Worm (Caenorhabditis elegans): ENCODE results near the gene bckd-1A.
A peak's percentile ranks its signal among the peaks of the same experiment; 100 is the strongest.

Gene bckd-1A

DNA sequence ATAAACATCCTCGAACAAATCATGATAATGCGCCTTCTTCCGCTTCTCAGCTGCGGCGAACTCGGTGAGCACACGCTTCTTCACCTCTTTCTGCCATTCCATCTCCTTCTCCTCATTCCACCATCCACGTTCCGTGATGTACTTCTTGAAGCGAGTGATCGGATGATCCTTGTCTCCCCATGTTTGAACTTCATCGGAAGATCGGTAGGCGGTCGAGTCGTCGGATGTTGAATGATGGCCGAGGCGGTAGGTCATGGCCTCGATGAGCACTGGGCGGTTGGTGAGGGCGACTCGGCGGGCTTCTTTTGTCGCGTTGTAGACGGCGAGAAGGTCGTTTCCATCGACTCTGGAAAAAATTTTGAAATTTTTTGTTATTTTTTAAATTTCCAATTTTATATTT, 4.0 kb downstream of the bckd-1A start:
- TF ChIP-seq egl-27 (tag; optimal IDR thresholded peaks at IDR 0.05), result no peak
- no peak for TF ChIP-seq ceh-82 (tag; optimal IDR thresholded peaks at IDR 0.05)
- TF ChIP-seq nhr-21 (tag; optimal IDR thresholded peaks at IDR 0.05), result no peak
- no peak for TF ChIP-seq mbf-1 (tag; optimal IDR thresholded peaks at IDR 0.05)
- TF ChIP-seq mab-5 (tag; optimal IDR thresholded peaks at IDR 0.05), result no peak
- no peak for TF ChIP-seq skn-1 (tag; optimal IDR thresholded peaks at IDR 0.05)
- TF ChIP-seq ztf-4 (tag; optimal IDR thresholded peaks at IDR 0.05), result no peak
- no peak for TF ChIP-seq C34F6.9 (tag; optimal IDR thresholded peaks at IDR 0.05)
- no peak for TF ChIP-seq nhr-77 (tag; optimal IDR thresholded peaks at IDR 0.05)
- no peak for TF ChIP-seq unc-62 (GFP tag; optimal IDR thresholded peaks at IDR 0.05)

ce11 chrIII:12967437-12968043, 4.8 kb downstream of the bckd-1A start:
- TF ChIP-seq fos-1 (tag; optimal IDR thresholded peaks at IDR 0.05) (peak; percentile 83), peb-1 (tag; optimal IDR thresholded peaks at IDR 0.05) (no peak), C34F6.9 (tag; optimal IDR thresholded peaks at IDR 0.05) (peak; percentile 3), alr-1 (tag; optimal IDR thresholded peaks at IDR 0.05) (no peak), crh-2 (tag; optimal IDR thresholded peaks at IDR 0.05) (peak; percentile 40), nhr-21 (tag; optimal IDR thresholded peaks at IDR 0.05) (peak; percentile 3), lsy-2 (tag; optimal IDR thresholded peaks at IDR 0.05) (peak in 1 of 2 experiments; percentile 12), gmeb-1 (tag; optimal IDR thresholded peaks at IDR 0.05) (peak; percentile 25)

ce11 chrIII:12966895-12967294, 5.4 kb downstream of the bckd-1A start, which contains the start of gene ttm-1:
Gene ttm-1, minus strand, starts transcription at chrIII:12966995.
- TF ChIP-seq egl-27 (tag; optimal IDR thresholded peaks at IDR 0.05) (no peak), F13H6.1 (tag; optimal IDR thresholded peaks at IDR 0.05) (no peak), fos-1 (tag; optimal IDR thresholded peaks at IDR 0.05) (no peak), blmp-1 (tag; optimal IDR thresholded peaks at IDR 0.05; ENCODE audit: insufficient read depth) (no peak), peb-1 (tag; optimal IDR thresholded peaks at IDR 0.05) (no peak), unc-55 (GFP tag; optimal IDR thresholded peaks at IDR 0.05) (no peak), sma-9 (GFP tag; optimal IDR thresholded peaks at IDR 0.05) (no peak), sma-9 (tag; optimal IDR thresholded peaks at IDR 0.05) (no peak), nhr-23 (tag; optimal IDR thresholded peaks at IDR 0.05) (no peak), ztf-11 (tag; optimal IDR thresholded peaks at IDR 0.05) (no peak), nhr-129 (tag; optimal IDR thresholded peaks at IDR 0.05) (no peak), nhr-21 (tag; optimal IDR thresholded peaks at IDR 0.05) (no peak), aly-2 (tag; optimal IDR thresholded peaks at IDR 0.05) (no peak), lin-39 (tag; optimal IDR thresholded peaks at IDR 0.05) (no peak), C34F6.9 (tag; optimal IDR thresholded peaks at IDR 0.05) (no peak), nhr-11 (tag; optimal IDR thresholded peaks at IDR 0.05) (no peak), zag-1 (tag; optimal IDR thresholded peaks at IDR 0.05) (no peak), elt-1 (tag; optimal IDR thresholded peaks at IDR 0.05) (no peak)

DNA sequence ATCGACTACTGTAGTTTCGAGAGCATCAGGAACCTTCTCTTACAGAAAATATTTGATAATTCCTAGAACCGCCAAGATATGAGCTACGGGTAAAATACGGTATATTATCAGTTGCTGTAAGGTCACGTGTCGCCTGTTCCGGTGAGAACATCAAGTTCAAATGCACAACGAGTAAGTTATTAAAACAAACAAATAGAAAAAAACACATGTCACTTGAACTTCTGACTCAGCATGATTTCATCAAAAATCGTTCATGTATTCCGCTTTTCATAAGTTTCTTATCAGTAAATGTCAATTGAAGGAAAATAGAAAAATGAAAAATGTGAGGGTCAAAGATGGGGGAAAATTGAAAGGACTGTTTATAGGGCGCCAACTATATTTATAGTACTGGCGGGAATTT, 11.6 kb downstream of the bckd-1A start:
- TF ChIP-seq fos-1 (tag; optimal IDR thresholded peaks at IDR 0.05) (peak; percentile 69), crh-2 (tag; optimal IDR thresholded peaks at IDR 0.05) (no peak)

DNA sequence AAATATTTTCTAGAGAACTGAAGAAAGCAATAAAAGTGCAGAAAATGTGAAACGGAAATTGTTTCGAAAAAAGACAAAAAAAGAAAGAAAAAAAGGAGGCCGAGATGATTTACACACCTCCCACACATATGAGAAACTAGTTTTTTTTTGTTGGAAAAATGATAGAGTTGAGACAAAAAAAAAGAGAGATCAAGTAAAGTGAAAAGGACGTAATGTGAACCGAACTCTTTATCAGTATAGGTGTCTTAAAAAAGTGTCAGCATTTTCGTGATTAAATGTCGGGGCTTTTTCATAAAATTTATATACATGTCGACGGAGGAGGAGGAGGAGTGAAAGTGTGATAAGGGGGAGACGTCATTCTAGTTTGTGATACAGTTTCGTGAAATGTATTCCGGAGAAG, 13.0 kb downstream of the bckd-1A start:
- TF ChIP-seq fos-1 (tag; optimal IDR thresholded peaks at IDR 0.05) (peak; percentile 85), nhr-12 (tag; optimal IDR thresholded peaks at IDR 0.05) (no peak), unc-39 (tag; optimal IDR thresholded peaks at IDR 0.05) (no peak), blmp-1 (tag; optimal IDR thresholded peaks at IDR 0.05; ENCODE audit: insufficient read depth) (peak; percentile 11), gmeb-1 (tag; optimal IDR thresholded peaks at IDR 0.05) (peak; percentile 33), alr-1 (tag; optimal IDR thresholded peaks at IDR 0.05) (no peak), Y55F3AM.14 (GFP tag; optimal IDR thresholded peaks at IDR 0.05) (no peak), sma-9 (GFP tag; optimal IDR thresholded peaks at IDR 0.05) (peak; percentile 28), sma-9 (tag; optimal IDR thresholded peaks at IDR 0.05) (no peak), zag-1 (tag; optimal IDR thresholded peaks at IDR 0.05) (no peak), C34F6.9 (tag; optimal IDR thresholded peaks at IDR 0.05) (no peak), lin-39 (tag; optimal IDR thresholded peaks at IDR 0.05) (no peak), crh-2 (tag; optimal IDR thresholded peaks at IDR 0.05) (peak; percentile 35), lsy-2 (tag; optimal IDR thresholded peaks at IDR 0.05) (no peak)

DNA sequence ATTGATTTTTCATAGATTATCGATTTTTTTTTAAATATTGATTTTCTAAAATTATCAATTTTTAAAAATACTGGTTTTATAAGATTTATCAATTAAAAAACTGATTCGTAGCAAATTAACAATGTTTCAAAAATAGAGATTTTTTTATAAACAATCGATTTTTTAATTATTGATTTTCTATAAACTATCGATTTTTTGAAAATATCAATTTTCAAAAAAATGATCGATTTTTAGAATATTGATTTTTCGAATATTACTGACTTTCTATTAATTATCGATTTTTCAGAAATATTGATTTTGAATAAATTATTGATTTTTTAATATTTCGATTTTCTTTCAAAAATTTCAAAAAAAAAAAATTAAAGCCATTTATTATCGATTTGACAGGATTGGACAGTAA, 19.7 kb downstream of the bckd-1A start:
- TF ChIP-seq fos-1 (tag; optimal IDR thresholded peaks at IDR 0.05), result no peak
- TF ChIP-seq nhr-10 (tag; optimal IDR thresholded peaks at IDR 0.05), result no peak
- TF ChIP-seq snpc-4 (tag; optimal IDR thresholded peaks at IDR 0.05), result no peak
- no peak for TF ChIP-seq alr-1 (tag; optimal IDR thresholded peaks at IDR 0.05)
- no peak for TF ChIP-seq nhr-129 (tag; optimal IDR thresholded peaks at IDR 0.05)
- TF ChIP-seq elt-1 (tag; optimal IDR thresholded peaks at IDR 0.05), result no peak
- TF ChIP-seq ama-1 (optimal IDR thresholded peaks at IDR 0.05), result no peak
- TF ChIP-seq ceh-16 (tag; optimal IDR thresholded peaks at IDR 0.05), result no peak
- no peak for TF ChIP-seq nhr-6 (tag; optimal IDR thresholded peaks at IDR 0.05)
- TF ChIP-seq dmd-4 (tag; optimal IDR thresholded peaks at IDR 0.05), result no peak
- TF ChIP-seq peb-1 (tag; optimal IDR thresholded peaks at IDR 0.05), result no peak
- no peak for TF ChIP-seq C34F6.9 (tag; optimal IDR thresholded peaks at IDR 0.05)
- TF ChIP-seq nhr-25 (tag; optimal IDR thresholded peaks at IDR 0.05), result no peak
